Worm (Caenorhabditis elegans) whole organism, L2 larva: ENCODE data around the gene T06A10.106.

Source experiments
- C34F6.9 ChIP-seq: fragments of 150-350 bp; optimal IDR thresholded peaks from 2 replicates; lab custom pipeline; 2014; ENCODE audit warnings: missing biosample characterization, missing genetic modification characterization
- lin-39 ChIP-seq: fragments of 150-350 bp; optimal IDR thresholded peaks from 2 replicates; lab custom pipeline; 2014; ENCODE audit warnings: missing biosample characterization, missing genetic modification reagents, missing genetic modification characterization
- nhr-11 ChIP-seq: fragments of 150-350 bp; optimal IDR thresholded peaks from 2 replicates; lab custom pipeline; 2014; ENCODE audit warnings: missing biosample characterization, missing genetic modification characterization
- ztf-1 ChIP-seq: fragments of 200-800 bp; sonication (Bioruptor generic); conservative IDR thresholded peaks from 2 replicates; pipeline ENCODE4 v1.3.6; 2022; ENCODE audit warnings: missing genetic modification characterization, missing compliant biosample characterization

ce11 chrIV:16917831-16918429 is 49.1 kb upstream of the T06A10.106 start, which contains the start of the genes Y116A8C.469 and Y116A8C.468:
- TF ChIP-seq nhr-11 (tag; lab: Kevin White, UChicago) (no peak), lin-39 (tag; lab: Kevin White, UChicago) (no peak), C34F6.9 (no peak), ztf-1 (GFP tag; lab: Robert Waterston, UW) (no peak)
